Fruit fly (Drosophila melanogaster) whole organism, wandering third instar larva: Measurements from ENCODE around the gene CG46318.

ENCODE experiments used
- Abd-B ChIP-seq: fragments of >200 bp; optimal IDR thresholded peaks from 2 replicates; lab custom pipeline; 2017; ENCODE audit warnings: missing biosample characterization, missing genetic modification characterization
- CG32264 ChIP-seq: fragments of 200-800 bp; sonication (Bioruptor generic); optimal IDR thresholded peaks from 2 replicates; lab custom pipeline; 2016; ENCODE audit warnings: missing biosample characterization, missing genetic modification characterization
- CG9705 ChIP-seq: fragments of 200-800 bp; sonication (Bioruptor generic); optimal IDR thresholded peaks from 2 replicates; lab custom pipeline; 2018; ENCODE audit warnings: missing biosample characterization, mild to moderate bottlenecking, missing genetic modification characterization
- CrebA ChIP-seq: fragments of 200-800 bp; sonication (Bioruptor generic); optimal IDR thresholded peaks from 2 replicates; lab custom pipeline; 2016; ENCODE audit warnings: missing biosample characterization, mild to moderate bottlenecking, missing genetic modification characterization, borderline replicate concordance
- Dfd ChIP-seq: fragments of >200 bp; optimal IDR thresholded peaks from 2 replicates; lab custom pipeline; 2017; ENCODE audit warnings: missing biosample characterization, missing genetic modification characterization
- Dif ChIP-seq: fragments of 200-275, 200-300 bp; sonication (Bioruptor generic); optimal IDR thresholded peaks from 2 replicates; lab custom pipeline; 2018; ENCODE audit warnings: missing biosample characterization, missing genetic modification characterization; ENCODE audit not compliant: partially characterized antibody
- GATAd ChIP-seq: sonication (Bioruptor generic); optimal IDR thresholded peaks from 2 replicates; lab custom pipeline; 2016; ENCODE audit warnings: missing biosample characterization, missing genetic modification characterization
- HLH106 ChIP-seq: fragments of 200-800 bp; optimal IDR thresholded peaks from 3 replicates; lab custom pipeline; 2019; ENCODE audit warnings: missing biosample characterization, mild to moderate bottlenecking, missing genetic modification characterization, moderate library complexity
- Hnf4 ChIP-seq: fragments of 200-800 bp; sonication (Bioruptor generic); optimal IDR thresholded peaks from 2 replicates; lab custom pipeline; 2016; ENCODE audit warnings: missing biosample characterization, mild to moderate bottlenecking, missing genetic modification characterization
- Hr78 ChIP-seq: fragments of >200 bp; optimal IDR thresholded peaks from 2 replicates; lab custom pipeline; 2017; ENCODE audit warnings: missing biosample characterization, missing genetic modification characterization
- Hr83 ChIP-seq: fragments of 200-300 bp; sonication (Bioruptor generic); optimal IDR thresholded peaks from 2 replicates; lab custom pipeline; 2016; ENCODE audit warnings: missing biosample characterization, mild to moderate bottlenecking, missing genetic modification characterization, moderate library complexity; ENCODE audit not compliant: poor library complexity, severe bottlenecking
- Jra ChIP-seq: sonication (Bioruptor generic); optimal IDR thresholded peaks from 2 replicates; lab custom pipeline; 2016; ENCODE audit warnings: missing biosample characterization, missing genetic modification characterization
- Mio ChIP-seq: sonication (Bioruptor generic); optimal IDR thresholded peaks from 2 replicates; lab custom pipeline; 2016; ENCODE audit warnings: missing biosample characterization, missing genetic modification characterization
- Myc ChIP-seq: fragments of >200 bp; optimal IDR thresholded peaks from 2 replicates; lab custom pipeline; 2017
- N ChIP-seq: fragments of >200 bp; optimal IDR thresholded peaks from 2 replicates; lab custom pipeline; 2018; ENCODE audit warnings: missing biosample characterization, missing external identifiers, missing genetic modification characterization
- OdsH ChIP-seq: fragments of 200-800 bp; sonication (Bioruptor generic); optimal IDR thresholded peaks from 2 replicates; lab custom pipeline; 2016; ENCODE audit warnings: missing biosample characterization, mild to moderate bottlenecking, missing genetic modification characterization
- Rel ChIP-seq, 2 experiments: fragments of 200-800 bp; sonication (Bioruptor generic) in 1 of 2; optimal IDR thresholded peaks; 2 replicates in 1 of 2; 3 replicates in 1 of 2; lab custom pipeline; 2016 to 2019; ENCODE audit warnings: mild to moderate bottlenecking in 2 of 2, missing biosample characterization in 2 of 2, missing genetic modification characterization in 2 of 2, moderate library complexity in 1 of 2
- Sp1 ChIP-seq: fragments of 200-800 bp; sonication (Bioruptor generic); optimal IDR thresholded peaks from 3 replicates; lab custom pipeline; 2019; ENCODE audit warnings: missing biosample characterization, mild to moderate bottlenecking, missing genetic modification characterization, moderate library complexity
- Vsx2 ChIP-seq: fragments of 200-300, 225-300 bp; sonication (Bioruptor generic); optimal IDR thresholded peaks from 2 replicates; lab custom pipeline; 2018; ENCODE audit warnings: missing biosample characterization, missing genetic modification characterization; ENCODE audit not compliant: partially characterized antibody
- br ChIP-seq: fragments of 200-800 bp; sonication (Bioruptor generic); optimal IDR thresholded peaks from 2 replicates; lab custom pipeline; 2016; ENCODE audit warnings: missing biosample characterization, missing genetic modification characterization
- brk ChIP-seq: fragments of 200-800 bp; sonication (Bioruptor generic); optimal IDR thresholded peaks from 2 replicates; lab custom pipeline; 2016; ENCODE audit warnings: missing biosample characterization, mild to moderate bottlenecking, missing genetic modification characterization
- dl ChIP-seq, 2 experiments: fragments of 175-275, 200-275 bp in 1 of 2; fragments of 200-275 bp in 1 of 2; sonication (Bioruptor generic); optimal IDR thresholded peaks; lab custom pipeline; 2018; ENCODE audit warnings: mild to moderate bottlenecking in 2 of 2, missing biosample characterization in 2 of 2, missing genetic modification characterization in 2 of 2, moderate library complexity in 2 of 2; ENCODE audit not compliant: partially characterized antibody in 2 of 2, insufficient read depth in 1 of 2
- dmrt93B ChIP-seq: fragments of 200-800 bp; sonication (Bioruptor generic); optimal IDR thresholded peaks from 2 replicates; lab custom pipeline; 2018; ENCODE audit warnings: missing biosample characterization, mild to moderate bottlenecking, missing genetic modification characterization
- dsf ChIP-seq: sonication (Bioruptor generic); optimal IDR thresholded peaks from 2 replicates; lab custom pipeline; 2016; ENCODE audit warnings: missing biosample characterization, missing genetic modification characterization, borderline replicate concordance
- ey ChIP-seq: fragments of 200-800 bp; sonication (Bioruptor generic); optimal IDR thresholded peaks from 2 replicates; lab custom pipeline; 2016; ENCODE audit warnings: missing biosample characterization, missing genetic modification characterization
- foxo ChIP-seq, 2 experiments: fragments of 200-800 bp; sonication (Bioruptor generic); optimal IDR thresholded peaks; 2 replicates in 1 of 2; 3 replicates in 1 of 2; lab custom pipeline; 2016 to 2017; ENCODE audit warnings: missing biosample characterization in 2 of 2, missing genetic modification characterization in 2 of 2
- fru ChIP-seq: fragments of 200-800 bp; sonication (Bioruptor generic); optimal IDR thresholded peaks from 3 replicates; lab custom pipeline; 2016; ENCODE audit warnings: missing biosample characterization, mild to moderate bottlenecking, missing genetic modification characterization
- h ChIP-seq: fragments of 200-800 bp; sonication (Bioruptor generic); optimal IDR thresholded peaks from 3 replicates; lab custom pipeline; 2016; ENCODE audit warnings: missing biosample characterization, mild to moderate bottlenecking, missing genetic modification characterization
- jim ChIP-seq: fragments of 175-275, 200-325 bp; sonication (Bioruptor generic); optimal IDR thresholded peaks from 2 replicates; lab custom pipeline; 2016; ENCODE audit warnings: missing biosample characterization, mild to moderate bottlenecking, missing genetic modification characterization
- lola ChIP-seq: fragments of >200 bp; optimal IDR thresholded peaks from 2 replicates; lab custom pipeline; 2017; ENCODE audit warnings: missing biosample characterization, missing genetic modification characterization
- pan ChIP-seq: fragments of >200 bp; optimal IDR thresholded peaks from 2 replicates; lab custom pipeline; 2017
- psq ChIP-seq: fragments of 200-800 bp; sonication (Bioruptor generic); optimal IDR thresholded peaks from 3 replicates; lab custom pipeline; 2017; ENCODE audit warnings: missing biosample characterization, mild to moderate bottlenecking, missing genetic modification characterization, moderate library complexity
- rgr ChIP-seq: fragments of 200-800 bp; sonication (Bioruptor generic); optimal IDR thresholded peaks from 3 replicates; lab custom pipeline; 2016; ENCODE audit warnings: missing biosample characterization, mild to moderate bottlenecking, missing genetic modification characterization
- sage ChIP-seq: fragments of 200-800 bp; sonication (Bioruptor generic); optimal IDR thresholded peaks from 2 replicates; lab custom pipeline; 2016; ENCODE audit warnings: missing biosample characterization, mild to moderate bottlenecking, missing genetic modification characterization
- sv ChIP-seq: fragments of 200-800 bp; sonication (Bioruptor generic); optimal IDR thresholded peaks from 3 replicates; lab custom pipeline; 2016; ENCODE audit warnings: missing biosample characterization, missing genetic modification characterization
- tai ChIP-seq: sonication (Bioruptor generic); optimal IDR thresholded peaks from 2 replicates; lab custom pipeline; 2016; ENCODE audit warnings: missing biosample characterization, missing genetic modification characterization
- usp ChIP-seq: fragments of >200 bp; optimal IDR thresholded peaks from 2 replicates; lab custom pipeline; 2017; ENCODE audit warnings: missing biosample characterization, missing genetic modification characterization
- woc ChIP-seq: sonication (Bioruptor generic); optimal IDR thresholded peaks from 2 replicates; lab custom pipeline; 2016; ENCODE audit warnings: missing biosample characterization, mild to moderate bottlenecking, missing genetic modification characterization

The CG46318 gene

DNA sequence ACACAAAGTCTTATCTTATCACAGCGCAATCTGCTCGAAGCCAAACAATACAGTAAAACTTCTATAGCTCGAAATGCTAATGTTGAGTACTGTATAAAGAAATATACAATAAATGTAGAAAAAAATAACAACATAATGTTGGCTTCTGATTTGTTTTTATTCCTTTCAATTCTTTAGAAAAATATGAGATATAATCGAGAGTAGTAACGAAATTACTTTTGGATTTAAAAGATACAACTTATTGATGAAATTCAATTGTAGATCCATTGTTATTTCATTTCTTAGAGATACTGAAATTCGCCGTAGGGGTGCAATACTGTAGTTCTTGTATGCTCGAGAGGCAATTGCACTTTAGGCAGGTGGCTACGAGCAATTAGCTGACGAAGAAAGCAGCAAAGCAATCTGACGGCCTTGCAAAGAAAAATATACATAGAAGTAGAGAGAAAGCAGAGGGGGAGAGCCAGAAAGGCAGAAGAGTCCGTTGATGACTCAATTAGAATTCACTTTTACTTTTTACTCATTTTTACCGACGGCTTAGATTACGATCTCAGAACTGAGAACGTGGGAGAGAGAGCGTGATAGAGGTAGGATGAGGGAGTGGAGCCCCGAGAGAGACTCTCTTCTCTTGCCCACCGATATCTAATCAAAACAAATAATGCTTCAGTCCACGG is 9.8 kb upstream of the CG46318 start:
- TF ChIP-seq Jra (GFP tag; lab: Kevin White, UChicago) = peak; percentile 22
- TF ChIP-seq CG32264 (GFP tag; lab: Kevin White, UChicago) = peak; percentile 24
- peak; percentile 70 for TF ChIP-seq psq (GFP tag; lab: Kevin White, UChicago)
- no peak for TF ChIP-seq N (GFP tag; lab: Kevin White, UChicago)
- no peak for TF ChIP-seq CG9705 (GFP tag; lab: Kevin White, UChicago)
- peak; percentile 64 for TF ChIP-seq Dif
- TF ChIP-seq Abd-B = no peak
- TF ChIP-seq Rel (GFP tag; optimal IDR thresholded peaks at IDR 0.05; lab: Kevin White, UChicago) = no peak
- TF ChIP-seq Rel (tag; optimal IDR thresholded peaks at IDR 0.05; lab: Kevin White, UChicago) = peak; percentile 27
- TF ChIP-seq jim (GFP tag; lab: Kevin White, UChicago) = no peak
- TF ChIP-seq ey = peak; percentile 69
- TF ChIP-seq usp (GFP tag; lab: Kevin White, UChicago) = no peak
- peak; percentile 66 for TF ChIP-seq Vsx2 (GFP tag; lab: Kevin White, UChicago)
- TF ChIP-seq Hnf4 (GFP tag; lab: Kevin White, UChicago) = no peak
- peak; percentile 53 for TF ChIP-seq Sp1 (GFP tag; lab: Kevin White, UChicago)
- peak; percentile 71 for TF ChIP-seq woc (GFP tag; lab: Kevin White, UChicago)
- TF ChIP-seq Mio = no peak
- peak in 1 of 2 experiments; percentile 65 for TF ChIP-seq dl (GFP tag; optimal IDR thresholded peaks at IDR 0.05; lab: Kevin White, UChicago; ENCODE audit: insufficient read depth in 1 of 2, partially characterized antibody in 2 of 2)
- TF ChIP-seq Dfd = no peak
- no peak for TF ChIP-seq dsf
- TF ChIP-seq foxo (GFP tag; optimal IDR thresholded peaks at IDR 0.05; lab: Kevin White, UChicago) = peak; percentile 51 to 93
- no peak for TF ChIP-seq CrebA
- peak; percentile 74 for TF ChIP-seq HLH106 (tag; lab: Kevin White, UChicago)
- no peak for TF ChIP-seq tai
- TF ChIP-seq lola (GFP tag; lab: Kevin White, UChicago) = no peak
- TF ChIP-seq fru (GFP tag; lab: Kevin White, UChicago) = peak; percentile 69
- TF ChIP-seq Hr83 = no peak
- peak; percentile 63 for TF ChIP-seq h
- no peak for TF ChIP-seq sv
- TF ChIP-seq brk (GFP tag; lab: Kevin White, UChicago) = no peak
- peak; percentile 61 for TF ChIP-seq rgr (GFP tag; lab: Kevin White, UChicago)
- peak; percentile 41 for TF ChIP-seq br (GFP tag; lab: Kevin White, UChicago)
- no peak for TF ChIP-seq dmrt93B
- TF ChIP-seq GATAd (GFP tag; lab: Kevin White, UChicago) = no peak
- peak; percentile 54 for TF ChIP-seq OdsH (GFP tag; lab: Kevin White, UChicago)
- TF ChIP-seq pan (lab: Kevin White, UChicago) = no peak
- TF ChIP-seq Myc (lab: Kevin White, UChicago) = no peak
- no peak for TF ChIP-seq sage (GFP tag; lab: Kevin White, UChicago)
- TF ChIP-seq Hr78 = no peak

dm6 chr3R:18671112-18671729 is 9.2 kb upstream of the CG46318 start, which contains the start of gene CG31230:
Gene CG31230 (plus strand): TSS chr3R:18671679.
- no peak for TF ChIP-seq Sp1 (GFP tag; lab: Kevin White, UChicago)
- no peak for TF ChIP-seq psq (GFP tag; lab: Kevin White, UChicago)
- no peak for TF ChIP-seq woc (GFP tag; lab: Kevin White, UChicago)
- TF ChIP-seq Jra (GFP tag; lab: Kevin White, UChicago) = no peak
- TF ChIP-seq CrebA = no peak
- no peak for TF ChIP-seq Vsx2 (GFP tag; lab: Kevin White, UChicago)
- TF ChIP-seq Abd-B = no peak
- TF ChIP-seq usp (GFP tag; lab: Kevin White, UChicago) = no peak
- TF ChIP-seq foxo (GFP tag; optimal IDR thresholded peaks at IDR 0.05; lab: Kevin White, UChicago) = no peak
- TF ChIP-seq, all 38 proteins: peak for 0
